Worm (Caenorhabditis elegans) whole organism, late embryonic: ENCODE measurements around the gene lpr-4.

ENCODE experiments used
- C08G9.2 ChIP-seq: sonication (generic microtip); optimal IDR thresholded peaks from 2 replicates; lab custom pipeline; 2016; ENCODE audit warnings: mild to moderate bottlenecking, missing genetic modification characterization, moderate library complexity, missing compliant biosample characterization
- K02D7.2 ChIP-seq: sonication (generic microtip); optimal IDR thresholded peaks from 2 replicates; lab custom pipeline; 2017; ENCODE audit warnings: mild to moderate bottlenecking, missing genetic modification characterization, missing compliant biosample characterization
- T23F11.4 ChIP-seq: fragments of 200-800 bp; sonication (Bioruptor generic); optimal IDR thresholded peaks from 2 replicates; lab custom pipeline; 2018; ENCODE audit warnings: mild to moderate bottlenecking, missing genetic modification characterization, missing compliant biosample characterization
- Y22D7AL.16 ChIP-seq: sonication (generic microtip); optimal IDR thresholded peaks from 2 replicates; lab custom pipeline; 2016; ENCODE audit warnings: missing genetic modification characterization, missing compliant biosample characterization
- ahr-1 ChIP-seq: sonication (generic microtip); optimal IDR thresholded peaks from 2 replicates; lab custom pipeline; 2016; ENCODE audit warnings: missing genetic modification characterization, missing compliant biosample characterization
- ceh-14 ChIP-seq: sonication (generic microtip); optimal IDR thresholded peaks from 2 replicates; lab custom pipeline; 2016; ENCODE audit warnings: missing genotype, missing genetic modification characterization, missing compliant biosample characterization
- ceh-2 ChIP-seq: sonication (generic microtip); optimal IDR thresholded peaks from 2 replicates; lab custom pipeline; 2016; ENCODE audit warnings: missing genotype, missing genetic modification characterization, missing compliant biosample characterization
- ceh-22 ChIP-seq: sonication (generic microtip); optimal IDR thresholded peaks from 2 replicates; lab custom pipeline; 2017; ENCODE audit warnings: missing biosample characterization, missing genetic modification characterization
- ceh-24 ChIP-seq: sonication (generic microtip); optimal IDR thresholded peaks from 2 replicates; lab custom pipeline; 2016; ENCODE audit warnings: mild to moderate bottlenecking, missing genetic modification characterization, missing compliant biosample characterization
- ceh-30 ChIP-seq: fragments of 150-350 bp; optimal IDR thresholded peaks from 2 replicates; lab custom pipeline; 2014; ENCODE audit warnings: missing biosample characterization, missing genetic modification characterization
- ceh-31 ChIP-seq: sonication (generic microtip); optimal IDR thresholded peaks from 2 replicates; lab custom pipeline; 2016; ENCODE audit warnings: missing genetic modification characterization, missing compliant biosample characterization
- ceh-45 ChIP-seq: fragments of 200-800 bp; sonication (Bioruptor generic); IDR thresholded peaks from 2 replicates; pipeline ENCODE4 v1.3.6; 2022; ENCODE audit warnings: missing genetic modification reagents, missing genetic modification characterization, missing compliant biosample characterization
- ceh-48 ChIP-seq: sonication (generic microtip); optimal IDR thresholded peaks from 2 replicates; lab custom pipeline; 2016; ENCODE audit warnings: missing genetic modification characterization, inconsistent platforms, missing compliant biosample characterization
- ceh-6 ChIP-seq: fragments of 200-800 bp; sonication (Bioruptor generic); optimal IDR thresholded peaks from 2 replicates; lab custom pipeline; 2018; ENCODE audit warnings: mild to moderate bottlenecking, missing genetic modification characterization, missing compliant biosample characterization
- ceh-9 ChIP-seq: sonication (generic microtip); optimal IDR thresholded peaks from 2 replicates; lab custom pipeline; 2016; ENCODE audit warnings: mild to moderate bottlenecking, missing genetic modification characterization, inconsistent platforms, missing compliant biosample characterization
- che-1 ChIP-seq: sonication (generic microtip); optimal IDR thresholded peaks from 2 replicates; lab custom pipeline; 2016; ENCODE audit warnings: mild to moderate bottlenecking, missing genetic modification characterization, missing compliant biosample characterization
- dmd-4 ChIP-seq: sonication (generic microtip); optimal IDR thresholded peaks from 2 replicates; lab custom pipeline; 2016; ENCODE audit warnings: borderline replicate concordance, missing genetic modification characterization, missing compliant biosample characterization
- dve-1 ChIP-seq: sonication (generic microtip); optimal IDR thresholded peaks from 2 replicates; lab custom pipeline; 2017; ENCODE audit warnings: antibody characterized with exemption, mild to moderate bottlenecking, missing genetic modification characterization, missing compliant biosample characterization
- elt-2 ChIP-seq: sonication (generic microtip); optimal IDR thresholded peaks from 2 replicates; lab custom pipeline; 2016; ENCODE audit warnings: missing genetic modification reagents, missing genetic modification characterization, missing compliant biosample characterization
- fkh-10 ChIP-seq: fragments of 150-350 bp; optimal IDR thresholded peaks from 2 replicates; lab custom pipeline; 2014; ENCODE audit warnings: missing biosample characterization, missing genetic modification reagents, missing genetic modification characterization
- fkh-6 ChIP-seq: sonication (generic microtip); optimal IDR thresholded peaks from 2 replicates; lab custom pipeline; 2016; ENCODE audit warnings: missing genetic modification characterization, missing compliant biosample characterization
- hlh-13 ChIP-seq: fragments of 200-800 bp; sonication (Bioruptor generic); optimal IDR thresholded peaks from 2 replicates; lab custom pipeline; 2018; ENCODE audit warnings: mild to moderate bottlenecking, missing genetic modification characterization, missing compliant biosample characterization
- hlh-30 ChIP-seq: sonication (generic microtip); optimal IDR thresholded peaks from 2 replicates; lab custom pipeline; 2017; ENCODE audit warnings: antibody characterized with exemption, missing genetic modification characterization, missing compliant biosample characterization; ENCODE audit not compliant: insufficient read depth
- hlh-6 ChIP-seq: sonication (generic microtip); optimal IDR thresholded peaks from 2 replicates; lab custom pipeline; 2016; ENCODE audit warnings: missing genotype, missing genetic modification characterization, missing compliant biosample characterization
- hlh-8 ChIP-seq: sonication (generic microtip); optimal IDR thresholded peaks from 2 replicates; lab custom pipeline; 2016; ENCODE audit warnings: missing genotype, missing genetic modification characterization, missing compliant biosample characterization
- lin-11 ChIP-seq: fragments of 200-800 bp; sonication (Bioruptor generic); optimal IDR thresholded peaks from 2 replicates; lab custom pipeline; 2018; ENCODE audit warnings: mild to moderate bottlenecking, missing genetic modification characterization, missing compliant biosample characterization
- madf-2 ChIP-seq: sonication (generic microtip); optimal IDR thresholded peaks from 2 replicates; lab custom pipeline; 2017; ENCODE audit warnings: missing genetic modification characterization, missing compliant biosample characterization
- nhr-232 ChIP-seq: sonication (generic microtip); optimal IDR thresholded peaks from 2 replicates; lab custom pipeline; 2016; ENCODE audit warnings: missing genetic modification characterization, missing compliant biosample characterization
- pag-3 ChIP-seq: sonication (generic microtip); optimal IDR thresholded peaks from 2 replicates; lab custom pipeline; 2016; ENCODE audit warnings: missing compliant biosample characterization, missing genetic modification characterization, borderline replicate concordance
- pax-1 ChIP-seq: fragments of 150-350 bp; optimal IDR thresholded peaks from 2 replicates; lab custom pipeline; 2014; ENCODE audit warnings: missing biosample characterization, missing genetic modification characterization
- pha-2 ChIP-seq: sonication (generic microtip); optimal IDR thresholded peaks from 2 replicates; lab custom pipeline; 2017; ENCODE audit warnings: mild to moderate bottlenecking, missing genetic modification characterization, missing compliant biosample characterization
- pha-4 ChIP-seq: fragments of 150-350 bp; optimal IDR thresholded peaks from 2 replicates; lab custom pipeline; 2018; ENCODE audit warnings: missing biosample characterization, missing genetic modification reagents, missing genetic modification characterization
- pqm-1 ChIP-seq: sonication (generic microtip); optimal IDR thresholded peaks from 2 replicates; lab custom pipeline; 2016; ENCODE audit warnings: missing genetic modification characterization, missing compliant biosample characterization
- pros-1 ChIP-seq: fragments of 150-350 bp; optimal IDR thresholded peaks from 2 replicates; lab custom pipeline; 2014; ENCODE audit warnings: missing biosample characterization, missing genetic modification reagents, missing genetic modification characterization
- ref-2 ChIP-seq: sonication (generic microtip); optimal IDR thresholded peaks from 2 replicates; lab custom pipeline; 2016; ENCODE audit warnings: missing genetic modification characterization, missing compliant biosample characterization
- sdc-2 ChIP-seq: sonication (generic microtip); optimal IDR thresholded peaks from 2 replicates; lab custom pipeline; 2016; ENCODE audit warnings: missing genotype, missing genetic modification characterization, missing compliant biosample characterization
- sox-2 ChIP-seq: fragments of 200-800 bp; sonication (Bioruptor generic); IDR thresholded peaks from 2 replicates; pipeline ENCODE4 v1.3.6; 2022; ENCODE audit warnings: missing genetic modification reagents, missing genetic modification characterization, missing compliant biosample characterization
- sox-4 ChIP-seq: sonication (generic microtip); optimal IDR thresholded peaks from 2 replicates; lab custom pipeline; 2017; ENCODE audit warnings: mild to moderate bottlenecking, missing genetic modification characterization, inconsistent platforms, missing compliant biosample characterization
- unc-42 ChIP-seq: sonication (generic microtip); optimal IDR thresholded peaks from 2 replicates; lab custom pipeline; 2016; ENCODE audit warnings: missing genotype, missing genetic modification characterization, missing compliant biosample characterization
- unc-55 ChIP-seq: sonication (generic microtip); optimal IDR thresholded peaks from 2 replicates; lab custom pipeline; 2017; ENCODE audit warnings: missing biosample characterization, missing genetic modification reagents, missing genetic modification characterization
- unc-86 ChIP-seq: sonication (generic microtip); optimal IDR thresholded peaks from 2 replicates; lab custom pipeline; 2016; ENCODE audit warnings: missing genetic modification characterization, missing compliant biosample characterization
- zip-5 ChIP-seq: sonication (generic microtip); optimal IDR thresholded peaks from 2 replicates; lab custom pipeline; 2016; ENCODE audit warnings: missing genetic modification characterization, missing compliant biosample characterization
- ztf-16 ChIP-seq: sonication (generic microtip); optimal IDR thresholded peaks from 2 replicates; lab custom pipeline; 2017; ENCODE audit warnings: missing genetic modification characterization, missing compliant biosample characterization

The lpr-4 gene

DNA sequence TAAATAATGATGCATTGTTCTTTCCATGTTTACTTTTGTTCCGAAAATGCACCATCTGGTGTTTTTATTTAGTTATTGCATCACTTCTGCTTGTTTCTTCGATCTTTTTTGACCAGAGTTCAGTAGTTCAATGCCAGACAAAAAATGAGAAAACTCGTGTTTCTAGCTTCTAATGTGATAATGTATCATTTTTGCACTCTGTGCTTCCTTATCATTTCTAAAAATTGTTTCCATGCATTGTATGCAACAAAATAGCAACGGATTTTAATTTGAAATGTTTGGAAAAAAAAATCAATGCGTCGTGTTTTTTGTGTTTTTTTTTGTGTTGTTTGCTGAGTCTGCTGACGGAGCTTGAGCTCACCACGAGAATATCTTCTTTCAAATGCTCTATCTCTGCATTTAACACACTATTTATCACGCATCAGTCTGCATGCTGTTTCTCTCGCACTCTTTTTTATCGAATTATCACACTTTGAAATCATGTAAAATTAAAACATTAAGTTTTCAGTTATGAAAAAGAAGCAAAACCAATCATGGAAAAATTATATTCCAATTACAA is 15.3 kb downstream of the lpr-4 start, which contains the start of gene sulp-7:
TSS of gene sulp-7 (plus strand) at position 509 of the 559 bp plus-strand sequence.
- TF ChIP-seq ceh-48 (tag; lab: Kevin White, UChicago) (no peak), madf-2 (tag; lab: Kevin White, UChicago) (no peak), K02D7.2 (tag; lab: Kevin White, UChicago) (no peak), ztf-16 (tag; lab: Kevin White, UChicago) (no peak), lin-11 (tag; lab: Kevin White, UChicago) (no peak), hlh-8 (tag; lab: Kevin White, UChicago) (no peak), T23F11.4 (no peak)
- TF ChIP-seq, all 69 proteins: peak for 0

DNA sequence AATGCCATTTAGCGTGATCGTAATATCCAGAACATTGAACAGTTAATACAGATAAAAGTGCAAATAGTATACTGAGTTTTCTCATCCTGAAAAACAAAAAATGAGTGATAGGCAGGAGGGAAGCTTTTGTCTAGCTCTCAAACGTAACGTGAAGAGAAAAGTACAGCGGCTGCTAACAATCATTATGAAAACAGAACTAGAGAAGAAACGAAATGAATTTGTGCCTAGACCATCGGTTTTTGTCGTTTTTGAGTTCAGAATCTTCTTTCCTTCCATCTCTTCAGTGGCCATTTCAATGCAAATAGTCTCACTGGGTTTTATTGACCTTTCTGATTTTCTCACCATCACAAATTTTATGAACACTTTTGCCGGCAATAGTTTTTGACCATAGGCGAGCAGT is 20.2 kb downstream of the lpr-4 start, which contains the start of gene W04G3.7:
TSS of gene W04G3.7 (minus strand) at position 101 of the 400 bp plus-strand sequence.
- TF ChIP-seq sdc-2 (tag; lab: Kevin White, UChicago) (no peak), pha-2 (tag; lab: Kevin White, UChicago) (no peak), pag-3 (tag; lab: Kevin White, UChicago) (no peak), ceh-14 (tag; lab: Kevin White, UChicago) (no peak), zip-5 (no peak), ceh-2 (tag; lab: Kevin White, UChicago) (no peak), fkh-6 (tag; lab: Kevin White, UChicago) (no peak), T23F11.4 (no peak), ahr-1 (tag; lab: Kevin White, UChicago) (no peak), C08G9.2 (tag; lab: Kevin White, UChicago) (no peak), pros-1 (no peak), pax-1 (tag; lab: Kevin White, UChicago) (no peak), K02D7.2 (tag; lab: Kevin White, UChicago) (no peak), hlh-30 (tag; lab: Kevin White, UChicago) (no peak), ceh-9 (tag; lab: Kevin White, UChicago) (no peak), sox-2 (GFP tag; lab: Robert Waterston, UW) (no peak), ceh-48 (tag; lab: Kevin White, UChicago) (no peak), nhr-232 (tag; lab: Kevin White, UChicago) (no peak), hlh-13 (GFP tag; lab: Kevin White, UChicago) (no peak), hlh-6 (no peak)

DNA sequence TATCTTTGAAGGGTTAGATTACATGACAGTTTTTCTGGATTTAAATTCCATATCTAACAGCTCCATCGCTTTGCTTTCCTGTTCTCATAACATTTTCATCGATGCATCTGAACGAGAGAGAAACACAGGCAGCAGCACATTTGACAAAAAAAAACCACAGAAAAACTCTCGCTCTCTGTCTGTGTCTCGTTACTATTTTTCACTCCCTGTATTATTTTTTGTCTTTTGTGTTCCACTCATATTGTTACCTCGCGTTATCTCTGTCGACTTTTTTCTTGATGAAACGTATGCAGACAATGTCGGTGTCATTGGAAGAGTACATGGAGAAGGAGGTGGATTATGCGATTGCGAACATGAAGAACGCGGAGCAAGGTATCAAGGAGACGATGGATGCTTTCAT is 24.0 kb downstream of the lpr-4 start, which contains the start of gene W04G3.11:
TSS of gene W04G3.11 (plus strand) at position 244 of the 400 bp plus-strand sequence.
- TF ChIP-seq ceh-9 (tag; lab: Kevin White, UChicago) (no peak), dve-1 (tag; lab: Kevin White, UChicago) (no peak), ceh-22 (tag; lab: Kevin White, UChicago) (no peak), unc-55 (GFP tag; lab: Kevin White, UChicago) (no peak), che-1 (no peak), elt-2 (tag; lab: Kevin White, UChicago) (no peak), ceh-45 (no peak)
- TF ChIP-seq, all 69 proteins: peak for 0

DNA sequence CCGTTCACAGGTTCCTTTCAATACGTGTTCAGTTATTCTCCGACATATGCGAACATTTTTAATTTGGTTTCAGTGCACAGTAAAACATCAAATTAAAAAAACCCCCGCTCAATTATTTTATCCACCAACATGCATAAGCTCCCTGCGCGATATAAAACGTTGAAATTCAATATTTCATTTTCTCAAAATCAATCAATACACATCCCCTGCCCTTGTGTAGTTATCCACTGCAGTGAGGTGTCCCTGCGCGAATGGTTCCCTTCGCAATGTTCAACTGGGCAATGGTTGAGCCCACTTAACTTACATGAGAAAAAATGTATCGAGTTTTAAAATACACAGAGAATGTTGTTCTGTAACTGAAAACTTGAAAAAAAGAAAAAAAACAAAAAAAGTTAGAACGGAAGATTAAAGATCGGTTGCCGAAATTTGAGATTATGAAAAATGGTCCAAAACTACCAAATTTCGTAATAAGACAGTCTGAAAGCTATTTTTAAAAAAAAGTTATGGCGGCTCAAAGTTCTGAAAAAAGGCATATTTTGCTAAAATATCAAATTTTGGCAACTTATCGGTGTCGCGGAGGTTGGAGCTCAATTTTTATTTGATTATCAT is 29.2 kb downstream of the lpr-4 start:
- no peak for TF ChIP-seq ceh-9 (tag; lab: Kevin White, UChicago)
- TF ChIP-seq dmd-4 (tag; lab: Kevin White, UChicago), result peak; percentile 88
- peak; percentile 38 for TF ChIP-seq nhr-232 (tag; lab: Kevin White, UChicago)
- TF ChIP-seq unc-42 (tag; lab: Kevin White, UChicago), result peak; percentile 98
- TF ChIP-seq hlh-8 (tag; lab: Kevin White, UChicago), result peak; percentile 48
- peak; percentile 97 for TF ChIP-seq pqm-1 (tag; lab: Kevin White, UChicago)
- TF ChIP-seq ceh-48 (tag; lab: Kevin White, UChicago), result peak; percentile 100
- TF ChIP-seq pha-4 (tag; lab: Kevin White, UChicago), result peak; percentile 67
- TF ChIP-seq sox-4 (tag; lab: Kevin White, UChicago), result peak; percentile 46
- TF ChIP-seq ceh-30 (tag; lab: Kevin White, UChicago), result peak; percentile 98
- TF ChIP-seq ahr-1 (tag; lab: Kevin White, UChicago), result peak; percentile 26
- peak; percentile 85 for TF ChIP-seq elt-2 (tag; lab: Kevin White, UChicago)
- peak; percentile 67 for TF ChIP-seq Y22D7AL.16
- TF ChIP-seq ceh-31 (tag; lab: Kevin White, UChicago), result peak; percentile 99
- peak; percentile 98 for TF ChIP-seq ref-2
- TF ChIP-seq unc-55 (GFP tag; lab: Kevin White, UChicago), result peak; percentile 96
- peak; percentile 95 for TF ChIP-seq unc-86 (tag; lab: Kevin White, UChicago)
- peak; percentile 66 for TF ChIP-seq fkh-6 (tag; lab: Kevin White, UChicago)
- peak; percentile 95 for TF ChIP-seq ztf-16 (tag; lab: Kevin White, UChicago)
- TF ChIP-seq zip-5, result peak; percentile 36
- TF ChIP-seq ceh-22 (tag; lab: Kevin White, UChicago), result peak; percentile 94
- peak; percentile 91 for TF ChIP-seq fkh-10
- TF ChIP-seq ceh-24 (tag; lab: Kevin White, UChicago), result no peak
- peak; percentile 87 for TF ChIP-seq C08G9.2 (tag; lab: Kevin White, UChicago)
- no peak for TF ChIP-seq pha-2 (tag; lab: Kevin White, UChicago)
- TF ChIP-seq ceh-6 (GFP tag; lab: Kevin White, UChicago), result peak; percentile 66
